Fruit fly (Drosophila melanogaster): ENCODE results near the gene Edg84A.

Gene Edg84A

dm6 chr3R:6657278-6658246, 26.7 kb upstream of the Edg84A start, which contains the start of the genes CG1307 and twr (continued):
- peak; percentile 30 for TF ChIP-seq CG9817 (tag; optimal IDR thresholded peaks at IDR 0.05)
- TF ChIP-seq CG11456 (GFP tag; IDR thresholded peaks at IDR 0.05), result peak; percentile 60; the same call in 1 of the 3 replicates
- TF ChIP-seq Dp (GFP tag; optimal IDR thresholded peaks at IDR 0.05), result peak; percentile 70
- TF ChIP-seq CG7987 (GFP tag; optimal IDR thresholded peaks at IDR 0.05), result peak; percentile 5
- TF ChIP-seq Nf-YB (GFP tag; optimal IDR thresholded peaks at IDR 0.05), result peak; percentile 15
- peak; percentile 11 for TF ChIP-seq CG10209 (GFP tag; optimal IDR thresholded peaks at IDR 0.05)
- no peak for TF ChIP-seq TFAM (GFP tag; optimal IDR thresholded peaks at IDR 0.05)
- no peak for TF ChIP-seq tx (GFP tag; optimal IDR thresholded peaks at IDR 0.05)
- peak; percentile 37 for TF ChIP-seq CG10431 (GFP tag; optimal IDR thresholded peaks at IDR 0.05)
- TF ChIP-seq yki (optimal IDR thresholded peaks at IDR 0.05), result no peak
- TF ChIP-seq dpn (GFP tag; optimal IDR thresholded peaks at IDR 0.05), result peak in 1 of 2 experiments; percentile 17
- peak; percentile 41; the same call in 2 of the 3 replicates for TF ChIP-seq Opbp (GFP tag; IDR thresholded peaks at IDR 0.05; ENCODE audit: partially characterized antibody)
- peak; percentile 29 for TF ChIP-seq Lhr (GFP tag; optimal IDR thresholded peaks at IDR 0.05)
- TF ChIP-seq onecut (GFP tag; IDR thresholded peaks at IDR 0.05), result peak; percentile 74
- TF ChIP-seq ase (GFP tag; IDR thresholded peaks at IDR 0.05), result no peak
- peak; percentile 15 for TF ChIP-seq CG8290 (GFP tag; optimal IDR thresholded peaks at IDR 0.05)
- no peak for TF ChIP-seq CG8290 (tag; optimal IDR thresholded peaks at IDR 0.05)
- no peak for TF ChIP-seq chinmo (GFP tag; IDR thresholded peaks at IDR 0.05; ENCODE audit: partially characterized antibody)
- TF ChIP-seq D19B (GFP tag; optimal IDR thresholded peaks at IDR 0.05), result peak; percentile 26
- TF ChIP-seq az2 (GFP tag; optimal IDR thresholded peaks at IDR 0.05), result peak; percentile 6
- peak; percentile 9 for TF ChIP-seq CG33213 (GFP tag; optimal IDR thresholded peaks at IDR 0.05)
- peak; percentile 39 for TF ChIP-seq YL-1 (GFP tag; optimal IDR thresholded peaks at IDR 0.05)
- TF ChIP-seq CG4404 (GFP tag; IDR thresholded peaks at IDR 0.05), result no peak
- peak; percentile 31; the same call in 1 of the 3 replicates for TF ChIP-seq zfh1 (GFP tag; IDR thresholded peaks at IDR 0.05)
- peak; percentile 55 for TF ChIP-seq Xbp1 (GFP tag; optimal IDR thresholded peaks at IDR 0.05)
- TF ChIP-seq CG1233 (GFP tag; optimal IDR thresholded peaks at IDR 0.05), result peak; percentile 42
- peak; percentile 20; the same call in 1 of the 2 replicates for TF ChIP-seq CG13287 (GFP tag; IDR thresholded peaks at IDR 0.05; ENCODE audit: partially characterized antibody)
- peak; percentile 9 for TF ChIP-seq CG13296 (GFP tag; optimal IDR thresholded peaks at IDR 0.05)
- TF ChIP-seq NC2α (GFP tag; optimal IDR thresholded peaks at IDR 0.05), result no peak
- peak; percentile 33 for TF ChIP-seq CG17186 (GFP tag; optimal IDR thresholded peaks at IDR 0.05)
- TF ChIP-seq ERR (GFP tag; optimal IDR thresholded peaks at IDR 0.05), result no peak
- no peak for TF ChIP-seq NK7.1 (GFP tag; optimal IDR thresholded peaks at IDR 0.05)
- TF ChIP-seq tll (GFP tag; optimal IDR thresholded peaks at IDR 0.05), result peak in 1 of 2 experiments; percentile 19
- TF ChIP-seq wdn (GFP tag; IDR thresholded peaks at IDR 0.05), result 0 out of 2 replicates have a peak, but pooled peaks have one; percentile 6
- peak; percentile 51 for TF ChIP-seq stwl (tag; optimal IDR thresholded peaks at IDR 0.05)
- TF ChIP-seq lola (GFP tag; optimal IDR thresholded peaks at IDR 0.05), result peak in 1 of 3 experiments; percentile 27
- no peak for TF ChIP-seq CG2129 (GFP tag; IDR thresholded peaks at IDR 0.05; ENCODE audit: partially characterized antibody)
- TF ChIP-seq CG30431 (GFP tag; optimal IDR thresholded peaks at IDR 0.05), result no peak
- peak; percentile 48; the same call in 1 of the 2 replicates for TF ChIP-seq sisA (GFP tag; IDR thresholded peaks at IDR 0.05)
- TF ChIP-seq CG9437 (GFP tag; optimal IDR thresholded peaks at IDR 0.05), result peak; percentile 97
- TF ChIP-seq ken (GFP tag; IDR thresholded peaks at IDR 0.05), result 0 out of 3 replicates have a peak, but pooled peaks have one; percentile 11
- TF ChIP-seq CG3847 (GFP tag; IDR thresholded peaks at IDR 0.05), result peak; percentile 22; the same call in 1 of the 2 replicates
- TF ChIP-seq Lim3 (GFP tag; IDR thresholded peaks at IDR 0.05), result no peak
- no peak for TF ChIP-seq Awh (GFP tag; IDR thresholded peaks at IDR 0.05)
- TF ChIP-seq Bgb (GFP tag; IDR thresholded peaks at IDR 0.05; ENCODE audit: partially characterized antibody), result peak; percentile 29
- peak; percentile 38 for TF ChIP-seq CG12391 (tag; optimal IDR thresholded peaks at IDR 0.05)
- peak; percentile 99 for TF ChIP-seq wek (GFP tag; optimal IDR thresholded peaks at IDR 0.05)

Data from whole organism, embryonic.